Fruit fly (Drosophila melanogaster) whole organism, prepupa: ENCODE data around the gene GABPI.

Experiments used
- Blimp-1 ChIP-seq: fragments of 200-800 bp; sonication (Bioruptor generic); optimal IDR thresholded peaks from 3 replicates; lab custom pipeline; 2017; ENCODE audit warnings: missing biosample characterization, missing genetic modification characterization, mild to moderate bottlenecking, moderate library complexity, missing genetic modification reagents
- CG10669 ChIP-seq: fragments of 200-800 bp; sonication (Bioruptor generic); optimal IDR thresholded peaks from 3 replicates; lab custom pipeline; 2018; ENCODE audit warnings: missing biosample characterization, mild to moderate bottlenecking, missing genetic modification characterization, moderate library complexity
- CG11762 ChIP-seq: fragments of 200-800 bp; sonication (Bioruptor generic); optimal IDR thresholded peaks from 3 replicates; lab custom pipeline; 2016; ENCODE audit warnings: missing biosample characterization, missing genetic modification characterization; ENCODE audit not compliant: insufficient read depth
- CG11902 ChIP-seq: fragments of 200-800 bp; sonication (Bioruptor generic); optimal IDR thresholded peaks from 3 replicates; lab custom pipeline; 2016; ENCODE audit warnings: missing biosample characterization, missing genetic modification characterization
- CG15336 ChIP-seq: fragments of 200-800 bp; sonication (Bioruptor generic); IDR thresholded peaks from 2 replicates; pipeline ENCODE4 v1.3.6; 2022; ENCODE audit warnings: missing biosample characterization, missing genetic modification characterization
- CG16779 ChIP-seq: fragments of 200-800 bp; sonication (Bioruptor generic); optimal IDR thresholded peaks from 3 replicates; lab custom pipeline; 2017; ENCODE audit warnings: missing biosample characterization, mild to moderate bottlenecking, missing genetic modification characterization
- CG3032 ChIP-seq: fragments of 200-800 bp; optimal IDR thresholded peaks from 2 replicates; lab custom pipeline; 2019; ENCODE audit warnings: missing biosample characterization, mild to moderate bottlenecking, missing genetic modification characterization, moderate library complexity
- CG32006 ChIP-seq: fragments of 200-800 bp; sonication (Bioruptor generic); optimal IDR thresholded peaks from 3 replicates; lab custom pipeline; 2017; ENCODE audit warnings: missing biosample characterization, mild to moderate bottlenecking, missing genetic modification characterization
- CG4318 ChIP-seq: fragments of 200-800 bp; sonication (Bioruptor generic); optimal IDR thresholded peaks from 3 replicates; lab custom pipeline; 2017; ENCODE audit warnings: missing biosample characterization, mild to moderate bottlenecking, missing genetic modification characterization
- CG6163 ChIP-seq: fragments of 200-800 bp; sonication (Bioruptor generic); IDR thresholded peaks from 3 replicates; pipeline ENCODE4 v1.3.6; 2022; ENCODE audit warnings: missing biosample characterization, missing genetic modification characterization
- CG6276 ChIP-seq: fragments of 200-800 bp; sonication (Bioruptor generic); optimal IDR thresholded peaks from 2 replicates; lab custom pipeline; 2017; ENCODE audit warnings: missing biosample characterization, mild to moderate bottlenecking, missing genetic modification characterization
- CG6792 ChIP-seq: fragments of 200-800 bp; sonication (Bioruptor generic); optimal IDR thresholded peaks from 3 replicates; lab custom pipeline; 2016; ENCODE audit warnings: missing biosample characterization, missing genetic modification characterization
- CG6808 ChIP-seq: fragments of 200-800 bp; sonication (Bioruptor generic); optimal IDR thresholded peaks from 3 replicates; lab custom pipeline; 2017; ENCODE audit warnings: missing biosample characterization, missing genetic modification characterization, mild to moderate bottlenecking, moderate library complexity, missing genetic modification reagents
- CG6854 ChIP-seq: fragments of 200-800 bp; sonication (Bioruptor generic); optimal IDR thresholded peaks from 2 replicates; lab custom pipeline; 2017; ENCODE audit warnings: missing biosample characterization, mild to moderate bottlenecking, missing genetic modification characterization
- CG8119 ChIP-seq: fragments of 200-800 bp; sonication (Bioruptor generic); IDR thresholded peaks from 3 replicates; pipeline ENCODE4 v1.3.6; 2022; ENCODE audit warnings: missing biosample characterization, missing genetic modification characterization
- CG9139 ChIP-seq: fragments of 200-800 bp; sonication (Bioruptor generic); optimal IDR thresholded peaks from 3 replicates; lab custom pipeline; 2017; ENCODE audit warnings: missing biosample characterization, mild to moderate bottlenecking, missing genetic modification characterization
- Eip75B ChIP-seq: fragments of 200-800 bp; sonication (Bioruptor generic); optimal IDR thresholded peaks from 3 replicates; lab custom pipeline; 2016; ENCODE audit warnings: missing biosample characterization, missing genetic modification characterization
- Eip78C ChIP-seq: fragments of 200-800 bp; sonication (Bioruptor generic); peaks from one replicate; lab custom pipeline; 2016; ENCODE audit warnings: missing biosample characterization, missing genetic modification characterization
- Gug ChIP-seq: fragments of 200-800 bp; sonication (Bioruptor generic); IDR thresholded peaks from 2 replicates; pipeline ENCODE4 v1.3.6; 2022; ENCODE audit warnings: missing biosample characterization, missing genetic modification characterization
- Hr4 ChIP-seq: fragments of 200-800 bp; sonication (Bioruptor generic); optimal IDR thresholded peaks from 3 replicates; lab custom pipeline; 2016; ENCODE audit warnings: missing biosample characterization, missing genetic modification characterization
- Lpt ChIP-seq: fragments of 200-800 bp; sonication (Bioruptor generic); optimal IDR thresholded peaks from 3 replicates; lab custom pipeline; 2016; ENCODE audit warnings: missing biosample characterization, missing genetic modification characterization
- Met ChIP-seq: fragments of 200-800 bp; sonication (Bioruptor generic); optimal IDR thresholded peaks from 3 replicates; lab custom pipeline; 2016; ENCODE audit warnings: missing biosample characterization, missing genetic modification characterization
- OdsH ChIP-seq: fragments of 200-800 bp; sonication (Bioruptor generic); optimal IDR thresholded peaks from 3 replicates; lab custom pipeline; 2016; ENCODE audit warnings: missing biosample characterization, missing genetic modification characterization
- Sox14 ChIP-seq: fragments of 200-800 bp; sonication (Bioruptor generic); optimal IDR thresholded peaks from 3 replicates; lab custom pipeline; 2016; ENCODE audit warnings: missing biosample characterization, missing genetic modification characterization
- achi ChIP-seq: fragments of 200-800 bp; sonication (Bioruptor generic); optimal IDR thresholded peaks from 3 replicates; lab custom pipeline; 2016; ENCODE audit warnings: missing biosample characterization, missing genetic modification characterization
- acj6 ChIP-seq: fragments of 200-800 bp; sonication (Bioruptor generic); optimal IDR thresholded peaks from 3 replicates; lab custom pipeline; 2016; ENCODE audit warnings: missing biosample characterization, missing genetic modification characterization
- cyc ChIP-seq: fragments of 200-800 bp; sonication (Bioruptor generic); optimal IDR thresholded peaks from 3 replicates; lab custom pipeline; 2016; ENCODE audit warnings: missing biosample characterization, missing genetic modification characterization
- dac ChIP-seq: fragments of 200-800 bp; sonication (Bioruptor generic); optimal IDR thresholded peaks from 2 replicates; lab custom pipeline; 2017; ENCODE audit warnings: missing biosample characterization, mild to moderate bottlenecking, missing genetic modification characterization
- dsx ChIP-seq: fragments of 200-800 bp; optimal IDR thresholded peaks from 3 replicates; lab custom pipeline; 2019; ENCODE audit warnings: missing biosample characterization, mild to moderate bottlenecking, missing genetic modification characterization, moderate library complexity; ENCODE audit not compliant: poor library complexity, severe bottlenecking
- eg ChIP-seq: fragments of 200-800 bp; sonication (Bioruptor generic); IDR thresholded peaks from 3 replicates; pipeline ENCODE4 v1.3.6; 2022; ENCODE audit warnings: missing biosample characterization, missing genetic modification characterization
- esn ChIP-seq: fragments of 200-800 bp; sonication (Bioruptor generic); optimal IDR thresholded peaks from 2 replicates; lab custom pipeline; 2016; ENCODE audit warnings: missing biosample characterization, mild to moderate bottlenecking, missing genetic modification characterization, moderate library complexity
- fd59A ChIP-seq: fragments of 200-800 bp; sonication (Bioruptor generic); optimal IDR thresholded peaks from 2 replicates; lab custom pipeline; 2017; ENCODE audit warnings: missing biosample characterization, mild to moderate bottlenecking, missing genetic modification characterization, missing genetic modification reagents
- fd85E ChIP-seq: fragments of 200-800 bp; sonication (Bioruptor generic); optimal IDR thresholded peaks from 3 replicates; lab custom pipeline; 2016; ENCODE audit warnings: missing biosample characterization, missing genetic modification characterization
- fkh ChIP-seq: fragments of 200-800 bp; sonication (Bioruptor generic); optimal IDR thresholded peaks from 3 replicates; lab custom pipeline; 2017; ENCODE audit warnings: missing biosample characterization, mild to moderate bottlenecking, missing genetic modification characterization, moderate library complexity
- net ChIP-seq: fragments of 200-800 bp; sonication (Bioruptor generic); optimal IDR thresholded peaks from 3 replicates; lab custom pipeline; 2016; ENCODE audit warnings: missing biosample characterization, missing genetic modification characterization
- pdm3 ChIP-seq: fragments of 200-800 bp; sonication (Bioruptor generic); optimal IDR thresholded peaks from 3 replicates; lab custom pipeline; 2016; ENCODE audit warnings: missing biosample characterization, missing genetic modification characterization
- salr ChIP-seq, 2 experiments: fragments of 200-800 bp; sonication (Bioruptor generic); optimal IDR thresholded peaks; 3 replicates each; lab custom pipeline; 2016 to 2018; ENCODE audit warnings: missing biosample characterization in 2 of 2, missing genetic modification characterization in 2 of 2, mild to moderate bottlenecking in 1 of 2
- spab ChIP-seq: fragments of 200-800 bp; sonication (Bioruptor generic); optimal IDR thresholded peaks from 2 replicates; lab custom pipeline; 2017; ENCODE audit warnings: missing biosample characterization, mild to moderate bottlenecking, missing genetic modification characterization, missing genetic modification reagents
- svp ChIP-seq: fragments of 200-800 bp; sonication (Bioruptor generic); peaks from one replicate; lab custom pipeline; 2016; ENCODE audit warnings: missing biosample characterization, missing genetic modification characterization
- topi ChIP-seq: fragments of 200-800 bp; sonication (Bioruptor generic); optimal IDR thresholded peaks from 3 replicates; lab custom pipeline; 2016; ENCODE audit warnings: missing biosample characterization, missing genetic modification characterization
- vri ChIP-seq: fragments of 200-800 bp; sonication (Bioruptor generic); optimal IDR thresholded peaks from 3 replicates; lab custom pipeline; 2016; ENCODE audit warnings: missing biosample characterization, mild to moderate bottlenecking, missing genetic modification characterization

Gene GABPI

DNA sequence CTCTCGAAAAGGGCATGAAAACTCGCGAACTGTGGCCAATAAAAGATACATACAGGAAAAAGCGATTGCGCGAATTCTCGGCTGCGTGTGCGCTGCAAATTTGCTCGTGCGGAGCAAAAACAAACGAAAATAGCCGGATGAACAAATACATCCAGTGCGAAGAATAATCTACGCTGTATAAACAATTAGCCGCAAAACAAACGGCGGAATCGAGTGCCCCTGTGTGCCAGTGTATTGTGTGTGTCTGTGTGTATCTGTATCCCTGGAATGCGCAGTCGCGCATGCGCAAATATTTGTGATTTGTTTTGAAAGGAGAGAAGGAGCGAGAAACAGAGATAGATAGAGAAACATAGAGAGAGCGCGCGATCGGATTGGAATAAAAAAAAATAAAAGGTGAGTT is 30.7 kb upstream of the GABPI start:
- TF ChIP-seq Eip78C (GFP tag; lab: Kevin White, UChicago) (peak; percentile 38), CG10669 (no peak), CG3032 (tag; lab: Kevin White, UChicago) (no peak), eg (GFP tag; lab: Robert Waterston, UW) (0 out of 3 replicates have a peak, but pooled peaks have one; percentile 9), CG6808 (GFP tag; lab: Kevin White, UChicago) (no peak), CG6792 (GFP tag; lab: Kevin White, UChicago) (no peak), CG32006 (GFP tag; lab: Kevin White, UChicago) (no peak), cyc (GFP tag; lab: Kevin White, UChicago) (no peak), fkh (GFP tag; lab: Kevin White, UChicago) (peak; percentile 69)

DNA sequence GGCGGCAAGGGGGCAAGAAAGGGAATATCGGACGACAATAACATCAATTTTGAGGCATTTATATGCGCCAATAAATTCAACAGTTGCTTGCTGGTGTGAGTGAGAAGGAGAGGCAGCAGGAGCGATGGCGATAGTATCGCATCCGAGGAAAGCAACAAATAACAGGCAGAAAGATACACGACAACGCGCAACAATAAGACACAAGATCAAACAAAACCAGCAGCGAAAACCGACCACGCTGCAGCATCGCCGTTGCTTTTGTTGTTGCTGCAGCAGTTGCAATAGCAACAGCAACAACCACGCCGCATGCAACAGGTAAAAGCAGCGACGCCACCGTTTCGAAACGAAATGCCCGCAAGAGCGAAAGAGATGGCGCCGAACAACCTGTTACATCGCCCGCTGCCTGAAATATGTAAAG is 29.8 kb upstream of the GABPI start:
- TF ChIP-seq CG6276 (GFP tag; lab: Kevin White, UChicago) (no peak), net (GFP tag; lab: Kevin White, UChicago) (no peak)

- no peak for TF ChIP-seq CG16779 (tag; lab: Kevin White, UChicago)
- no peak for TF ChIP-seq dac (GFP tag; lab: Kevin White, UChicago)
- TF ChIP-seq CG9139 (GFP tag; lab: Kevin White, UChicago): no peak
- no peak for TF ChIP-seq Eip75B (GFP tag; lab: Kevin White, UChicago)
- TF ChIP-seq CG10669: no peak
- no peak for TF ChIP-seq spab (GFP tag; lab: Kevin White, UChicago)
- no peak for TF ChIP-seq fd59A
- no peak for TF ChIP-seq CG3032 (tag; lab: Kevin White, UChicago)
- no peak for TF ChIP-seq fkh (GFP tag; lab: Kevin White, UChicago)
- TF ChIP-seq OdsH (GFP tag; lab: Kevin White, UChicago): peak; percentile 29
- TF ChIP-seq vri (GFP tag; lab: Kevin White, UChicago): no peak
- TF ChIP-seq achi (GFP tag; lab: Kevin White, UChicago): peak; percentile 1
- TF ChIP-seq pdm3: peak; percentile 17
- TF ChIP-seq Gug: no peak
- no peak for TF ChIP-seq topi
- TF ChIP-seq Sox14 (GFP tag; lab: Kevin White, UChicago): no peak
- no peak for TF ChIP-seq Met
- peak; percentile 54 for TF ChIP-seq Lpt
- peak; percentile 59; the same call in 2 of the 3 replicates for TF ChIP-seq CG6163 (GFP tag; lab: Robert Waterston, UW)
- no peak for TF ChIP-seq Blimp-1
- peak; percentile 79 for TF ChIP-seq Eip78C (GFP tag; lab: Kevin White, UChicago)
- no peak for TF ChIP-seq CG6792 (GFP tag; lab: Kevin White, UChicago)
- TF ChIP-seq CG15336 (GFP tag; lab: Robert Waterston, UW): peak; percentile 69
- peak in 1 of 2 experiments; percentile 36 for TF ChIP-seq salr (GFP tag; optimal IDR thresholded peaks at IDR 0.05; lab: Kevin White, UChicago)
- TF ChIP-seq eg (GFP tag; lab: Robert Waterston, UW): peak; percentile 58; the same call in 2 of the 3 replicates
- TF ChIP-seq CG11902 (GFP tag; lab: Kevin White, UChicago): no peak
- peak; percentile 63 for TF ChIP-seq CG6276 (GFP tag; lab: Kevin White, UChicago)
- no peak for TF ChIP-seq fd85E
- no peak for TF ChIP-seq CG11762 (GFP tag; lab: Kevin White, UChicago)
- TF ChIP-seq acj6 (GFP tag; lab: Kevin White, UChicago): no peak
- TF ChIP-seq CG4318: peak; percentile 20
- no peak for TF ChIP-seq esn
- peak; percentile 70 for TF ChIP-seq CG8119 (GFP tag; lab: Robert Waterston, UW)
- TF ChIP-seq svp (GFP tag; lab: Kevin White, UChicago): no peak
- TF ChIP-seq Hr4 (GFP tag; lab: Kevin White, UChicago): peak; percentile 36
- no peak for TF ChIP-seq dsx (GFP tag; lab: Kevin White, UChicago)
- no peak for TF ChIP-seq CG6854 (GFP tag; lab: Kevin White, UChicago)
- TF ChIP-seq CG32006 (GFP tag; lab: Kevin White, UChicago): peak; percentile 72
- TF ChIP-seq, all 60 proteins: peak for 14
Measured at dm6 chr2L:3001953-3002352, 28.4 kb upstream of the GABPI start.
